Worm (Caenorhabditis elegans) whole organism, young adult: ENCODE measurements around the gene F46C3.2.
"Not testable (repeated sequence)": the region's sequence is repeated elsewhere in the genome, so short reads cannot be mapped to it uniquely, and the experiment has no call there.

Experiments used
- B0261.1 ChIP-seq: sonication (generic microtip); optimal IDR thresholded peaks from 2 replicates; lab custom pipeline; 2016; ENCODE audit warnings: mild to moderate bottlenecking, missing genetic modification characterization, moderate library complexity, missing compliant biosample characterization
- B0336.3 ChIP-seq: fragments of 200-800 bp; sonication (Bioruptor generic); IDR thresholded peaks from 2 replicates; pipeline ENCODE4 v1.3.6; 2022; ENCODE audit warnings: missing genetic modification characterization, missing compliant biosample characterization
- D2030.7 ChIP-seq: fragments of 200-800 bp; sonication (Bioruptor generic); IDR thresholded peaks from 2 replicates; pipeline ENCODE4 v1.3.6; 2022; ENCODE audit warnings: missing genetic modification reagents, missing genetic modification characterization, missing compliant biosample characterization
- T07F8.4 ChIP-seq: sonication (generic microtip); optimal IDR thresholded peaks from 2 replicates; lab custom pipeline; 2016; ENCODE audit warnings: mild to moderate bottlenecking, missing genetic modification characterization, moderate library complexity, missing compliant biosample characterization
- Y67H2A.10 ChIP-seq: fragments of 200-800 bp; sonication (Bioruptor generic); conservative IDR thresholded peaks from 2 replicates; pipeline ENCODE4 v1.3.6; 2022; ENCODE audit warnings: missing genetic modification reagents, missing genetic modification characterization, missing compliant biosample characterization
- akir-1 ChIP-seq: fragments of 200-800 bp; sonication (Bioruptor generic); optimal IDR thresholded peaks from 2 replicates; lab custom pipeline; 2018; ENCODE audit warnings: mild to moderate bottlenecking, missing genetic modification characterization, moderate library complexity, missing compliant biosample characterization
- aptf-2 ChIP-seq: fragments of 200-800 bp; sonication (Bioruptor generic); conservative IDR thresholded peaks from 2 replicates; pipeline ENCODE4 v1.3.6; 2022; ENCODE audit warnings: missing genetic modification reagents, missing genetic modification characterization, missing compliant biosample characterization
- aptf-3 ChIP-seq: fragments of 200-800 bp; sonication (Bioruptor generic); IDR thresholded peaks from 2 replicates; pipeline ENCODE4 v1.3.6; 2022; ENCODE audit warnings: missing genetic modification characterization, missing compliant biosample characterization
- ccch-3 ChIP-seq: fragments of 200-800 bp; sonication (Bioruptor generic); optimal IDR thresholded peaks from 2 replicates; lab custom pipeline; 2018; ENCODE audit warnings: mild to moderate bottlenecking, missing genetic modification characterization, missing compliant biosample characterization
- efl-1 ChIP-seq: fragments of 150-350 bp; optimal IDR thresholded peaks from 2 replicates; lab custom pipeline; 2014; ENCODE audit warnings: missing biosample characterization, missing genetic modification reagents, missing genetic modification characterization
- ekl-4 ChIP-seq: fragments of 200-800 bp; sonication (Bioruptor generic); IDR thresholded peaks from 2 replicates; pipeline ENCODE4 v1.3.6; 2022; ENCODE audit warnings: missing genetic modification reagents, missing genetic modification characterization, missing compliant biosample characterization
- hmg-1.2 ChIP-seq: fragments of 200-800 bp; sonication (Bioruptor generic); IDR thresholded peaks from 2 replicates; pipeline ENCODE4 v1.3.6; 2022; ENCODE audit warnings: missing genetic modification reagents, missing genetic modification characterization, missing compliant biosample characterization
- hmg-20 ChIP-seq: fragments of 200-800 bp; sonication (Bioruptor generic); IDR thresholded peaks from 2 replicates; pipeline ENCODE4 v1.3.6; 2022; ENCODE audit warnings: missing genetic modification reagents, missing genetic modification characterization, missing compliant biosample characterization
- lag-1 ChIP-seq: fragments of 200-800 bp; sonication (Bioruptor generic); IDR thresholded peaks from 2 replicates; pipeline ENCODE4 v1.3.6; 2022; ENCODE audit warnings: missing genetic modification reagents, missing genetic modification characterization, missing compliant biosample characterization
- let-607 ChIP-seq, 2 experiments: fragments of 200-800 bp in 1 of 2; sonication (Bioruptor generic) in 1 of 2; sonication (generic microtip) in 1 of 2; optimal IDR thresholded peaks; 2 replicates each; lab custom pipeline; 2016 to 2018; ENCODE audit warnings: mild to moderate bottlenecking in 2 of 2, missing compliant biosample characterization in 2 of 2, missing genetic modification characterization in 2 of 2, moderate library complexity in 2 of 2, missing genotype in 1 of 2
- lin-40 ChIP-seq: sonication (generic microtip); optimal IDR thresholded peaks from 2 replicates; lab custom pipeline; 2016; ENCODE audit warnings: missing genetic modification characterization, mild to moderate bottlenecking, missing compliant biosample characterization, missing genotype, missing genetic modification reagents
- lir-1 ChIP-seq: fragments of 200-800 bp; sonication (Bioruptor generic); conservative IDR thresholded peaks from 2 replicates; pipeline ENCODE4 v1.3.6; 2022; ENCODE audit warnings: missing genetic modification reagents, missing genetic modification characterization, missing compliant biosample characterization
- lsl-1 ChIP-seq: fragments of 200-800 bp; sonication (Bioruptor generic); optimal IDR thresholded peaks from 2 replicates; lab custom pipeline; 2018; ENCODE audit warnings: mild to moderate bottlenecking, missing genetic modification characterization, moderate library complexity, missing compliant biosample characterization
- madf-3 ChIP-seq: fragments of 200-800 bp; sonication (Bioruptor generic); IDR thresholded peaks from 2 replicates; pipeline ENCODE4 v1.3.6; 2022; ENCODE audit warnings: missing genetic modification reagents, missing genetic modification characterization, missing compliant biosample characterization
- madf-6 ChIP-seq: fragments of 200-800 bp; sonication (Bioruptor generic); IDR thresholded peaks from 2 replicates; pipeline ENCODE4 v1.3.6; 2022; ENCODE audit warnings: missing genetic modification reagents, missing genetic modification characterization, missing compliant biosample characterization
- nfya-1 ChIP-seq: sonication (generic microtip); optimal IDR thresholded peaks from 2 replicates; lab custom pipeline; 2017; ENCODE audit warnings: antibody characterized with exemption, missing compliant biosample characterization, missing genetic modification characterization, borderline replicate concordance; ENCODE audit not compliant: insufficient read depth
- nhr-179 ChIP-seq: sonication (generic microtip); optimal IDR thresholded peaks from 2 replicates; lab custom pipeline; 2016; ENCODE audit warnings: mild to moderate bottlenecking, missing genetic modification characterization, missing compliant biosample characterization
- repo-1 ChIP-seq: sonication (generic microtip); optimal IDR thresholded peaks from 2 replicates; lab custom pipeline; 2017; ENCODE audit warnings: mild to moderate bottlenecking, missing genetic modification characterization, missing compliant biosample characterization
- snpc-1.3 ChIP-seq: sonication (generic microtip); optimal IDR thresholded peaks from 2 replicates; lab custom pipeline; 2017; ENCODE audit warnings: missing genetic modification characterization, mild to moderate bottlenecking, missing compliant biosample characterization, antibody characterized with exemption, moderate library complexity, missing genotype, missing genetic modification reagents; ENCODE audit not compliant: insufficient read depth
- sptf-2 ChIP-seq: fragments of 200-800 bp; sonication (Bioruptor generic); optimal IDR thresholded peaks from 2 replicates; lab custom pipeline; 2018; ENCODE audit warnings: mild to moderate bottlenecking, missing genetic modification characterization, missing compliant biosample characterization
- unc-130 ChIP-seq: sonication (generic microtip); optimal IDR thresholded peaks from 2 replicates; lab custom pipeline; 2016; ENCODE audit warnings: missing genetic modification reagents, missing genetic modification characterization, missing compliant biosample characterization
- ztf-22 ChIP-seq: fragments of 200-800 bp; sonication (Bioruptor generic); optimal IDR thresholded peaks from 2 replicates; lab custom pipeline; 2018; ENCODE audit warnings: mild to moderate bottlenecking, missing genetic modification characterization, moderate library complexity, missing compliant biosample characterization
- ztf-3 ChIP-seq: fragments of 200-800 bp; sonication (Bioruptor generic); optimal IDR thresholded peaks from 2 replicates; lab custom pipeline; 2018; ENCODE audit warnings: mild to moderate bottlenecking, missing genetic modification characterization, missing compliant biosample characterization

F46C3.2 gene

ce11 chrX:11443335-11443734 is 24.8 kb upstream of the F46C3.2 start:
- TF ChIP-seq lag-1 (GFP tag; lab: Robert Waterston, UW), result 0 out of 2 replicates have a peak, but pooled peaks have one; percentile 52
- peak; percentile 80; the same call in 1 of the 2 replicates for TF ChIP-seq madf-3 (GFP tag; lab: Robert Waterston, UW)

ce11 chrX:11439740-11440139 is 21.2 kb upstream of the F46C3.2 start, which contains the start of gene F46C3.7:
Gene F46C3.7 (plus strand): TSS chrX:11440040.
- not testable (repeated sequence) for TF ChIP-seq let-607 (tag; optimal IDR thresholded peaks at IDR 0.05; lab: Kevin White, UChicago); snpc-1.3 (tag; lab: Kevin White, UChicago); akir-1 (GFP tag; lab: Kevin White, UChicago)

- peak; percentile 83; the same call in 1 of the 2 replicates for TF ChIP-seq aptf-3
- peak; percentile 93 for TF ChIP-seq aptf-2 (GFP tag; lab: Robert Waterston, UW)
- TF ChIP-seq hmg-1.2 (GFP tag; lab: Robert Waterston, UW), result peak; percentile 67
- TF ChIP-seq, all 124 proteins: peak for 3; not testable (repeated sequence) for 121
Observed at ce11 chrX:11439006-11439405, 20.4 kb upstream of the F46C3.2 start.

- TF ChIP-seq madf-6 (GFP tag; lab: Robert Waterston, UW) (peak; percentile 59), hmg-20 (no peak), aptf-2 (GFP tag; lab: Robert Waterston, UW) (peak; percentile 92), efl-1 (GFP tag; lab: Kevin White, UChicago) (peak; percentile 12), Y67H2A.10 (GFP tag; lab: Robert Waterston, UW) (no peak)
- TF ChIP-seq, all 124 proteins: peak for 3
Observed at ce11 chrX:11437716-11438115, 19.1 kb upstream of the F46C3.2 start.

- TF ChIP-seq snpc-1.3 (tag; lab: Kevin White, UChicago) (no peak), unc-130 (GFP tag; lab: Kevin White, UChicago) (no peak), ztf-3 (no peak), lin-40 (no peak), akir-1 (GFP tag; lab: Kevin White, UChicago) (no peak)
Observed at ce11 chrX:11435488-11435887, 16.9 kb upstream of the F46C3.2 start.

ce11 chrX:11433488-11433887 is 14.9 kb upstream of the F46C3.2 start, which contains the start of gene hum-4:
Gene hum-4 (minus strand): TSS chrX:11433588.
- TF ChIP-seq lir-1 (GFP tag; lab: Robert Waterston, UW), result no peak
- TF ChIP-seq repo-1 (tag; lab: Kevin White, UChicago), result no peak
- no peak for TF ChIP-seq sptf-2 (GFP tag; lab: Kevin White, UChicago)
- TF ChIP-seq nfya-1 (tag; lab: Kevin White, UChicago), result no peak
- no peak for TF ChIP-seq ekl-4
- TF ChIP-seq D2030.7 (GFP tag; lab: Robert Waterston, UW), result no peak
- no peak for TF ChIP-seq nhr-179 (tag; lab: Kevin White, UChicago)
- no peak for TF ChIP-seq lsl-1 (GFP tag; lab: Kevin White, UChicago)
- TF ChIP-seq B0261.1, result no peak
- TF ChIP-seq ccch-3 (GFP tag; lab: Kevin White, UChicago), result no peak
- no peak for TF ChIP-seq let-607 (tag; optimal IDR thresholded peaks at IDR 0.05; lab: Kevin White, UChicago)
- no peak for TF ChIP-seq ztf-22 (GFP tag; lab: Kevin White, UChicago)
- TF ChIP-seq T07F8.4 (tag; lab: Kevin White, UChicago), result no peak
- no peak for TF ChIP-seq B0336.3
